Fruit fly (Drosophila melanogaster): ENCODE data around the gene CG13082.

CG13082 gene

dm6 chr2L:19582185-19582584, 44.0 kb downstream of the CG13082 start, which contains the start of gene Hakai (continued):
- TF ChIP-seq CG11093 (GFP tag; IDR thresholded peaks at IDR 0.05) (peak; percentile 47; the same call in 1 of the 3 replicates), Hr78 (GFP tag; optimal IDR thresholded peaks at IDR 0.05) (no peak), dysf (GFP tag; IDR thresholded peaks at IDR 0.05) (peak; percentile 56; the same call in 2 of the 3 replicates), chif (GFP tag; optimal IDR thresholded peaks at IDR 0.05) (peak; percentile 23 to 67), ken (GFP tag; IDR thresholded peaks at IDR 0.05) (peak; percentile 62), CG30020 (tag; optimal IDR thresholded peaks at IDR 0.05) (peak; percentile 33), zfh1 (GFP tag; IDR thresholded peaks at IDR 0.05) (peak; percentile 68; the same call in 2 of the 3 replicates), sisA (GFP tag; IDR thresholded peaks at IDR 0.05) (peak; percentile 54), Tbp (GFP tag; optimal IDR thresholded peaks at IDR 0.05) (no peak), Asciz (GFP tag; optimal IDR thresholded peaks at IDR 0.05) (no peak), pho (GFP tag; optimal IDR thresholded peaks at IDR 0.05) (peak; percentile 49), abd-A (tag; optimal IDR thresholded peaks at IDR 0.05) (no peak), Drgx (GFP tag; IDR thresholded peaks at IDR 0.05) (peak; percentile 65), pan (optimal IDR thresholded peaks at IDR 0.05) (no peak), pan (GFP tag; optimal IDR thresholded peaks at IDR 0.05 in 1 of 2, IDR thresholded peaks at IDR 0.05 in 1 of 2) (peak in 1 of 2 experiments; percentile 50), CG10366 (GFP tag; IDR thresholded peaks at IDR 0.05) (peak; percentile 35; the same call in 1 of the 2 replicates), CG3838 (GFP tag; optimal IDR thresholded peaks at IDR 0.05) (no peak), C15 (GFP tag; IDR thresholded peaks at IDR 0.05) (no peak), CG14441 (GFP tag; IDR thresholded peaks at IDR 0.05) (peak; percentile 58; the same call in 1 of the 2 replicates), CoRest (tag; optimal IDR thresholded peaks at IDR 0.05) (peak; percentile 74), CG11695 (GFP tag; IDR thresholded peaks at IDR 0.05) (no peak), maf-S (GFP tag; optimal IDR thresholded peaks at IDR 0.05) (peak; percentile 5), ERR (GFP tag; optimal IDR thresholded peaks at IDR 0.05) (peak; percentile 52), YL-1 (GFP tag; optimal IDR thresholded peaks at IDR 0.05) (peak; percentile 80), HmgZ (tag; optimal IDR thresholded peaks at IDR 0.05) (peak; percentile 57), CG16779 (GFP tag; IDR thresholded peaks at IDR 0.05) (no peak), Doc2 (GFP tag; IDR thresholded peaks at IDR 0.05) (no peak), chinmo (GFP tag; IDR thresholded peaks at IDR 0.05; ENCODE audit: partially characterized antibody) (no peak), kah (GFP tag; optimal IDR thresholded peaks at IDR 0.05) (peak; percentile 5), E2f2 (GFP tag; IDR thresholded peaks at IDR 0.05) (peak; percentile 82), CG17912 (GFP tag; optimal IDR thresholded peaks at IDR 0.05) (no peak), CG17568 (GFP tag; optimal IDR thresholded peaks at IDR 0.05) (no peak), ttk (GFP tag; IDR thresholded peaks at IDR 0.05) (no peak), Bdp1 (GFP tag; optimal IDR thresholded peaks at IDR 0.05) (peak; percentile 58), seq (GFP tag; IDR thresholded peaks at IDR 0.05) (peak; percentile 30; the same call in 1 of the 2 replicates), repo (GFP tag; optimal IDR thresholded peaks at IDR 0.05) (peak; percentile 77), gsb-n (tag; optimal IDR thresholded peaks at IDR 0.05) (peak; percentile 28), grau (tag; optimal IDR thresholded peaks at IDR 0.05) (peak; percentile 44), sug (tag; optimal IDR thresholded peaks at IDR 0.05) (peak; percentile 63), ham (GFP tag; IDR thresholded peaks at IDR 0.05) (no peak), CG16863 (GFP tag; optimal IDR thresholded peaks at IDR 0.05) (peak; percentile 48), sima (GFP tag; optimal IDR thresholded peaks at IDR 0.05) (peak; percentile 22), CG32767 (GFP tag; IDR thresholded peaks at IDR 0.05) (no peak), CG15269 (tag; optimal IDR thresholded peaks at IDR 0.05) (peak; percentile 56), CG6683 (GFP tag; optimal IDR thresholded peaks at IDR 0.05) (no peak), scrt (GFP tag; optimal IDR thresholded peaks at IDR 0.05) (no peak), HLHmδ (GFP tag; optimal IDR thresholded peaks at IDR 0.05) (no peak), CG8944 (GFP tag; optimal IDR thresholded peaks at IDR 0.05) (peak; percentile 56), cas (GFP tag; IDR thresholded peaks at IDR 0.05) (peak; percentile 62; the same call in 1 of the 2 replicates), CG6813 (GFP tag; optimal IDR thresholded peaks at IDR 0.05) (peak; percentile 35), dmrt99B (tag; optimal IDR thresholded peaks at IDR 0.05) (peak; percentile 16), CG1647 (GFP tag; optimal IDR thresholded peaks at IDR 0.05) (peak; percentile 72)
